Worm (Caenorhabditis elegans) whole organism, late embryonic: Measurements from ENCODE around the gene H40L08.1.
A peak's percentile ranks its signal among the peaks of the same experiment; 100 is the strongest.

Experiments used
- K02D7.2 ChIP-seq: sonication (generic microtip); optimal IDR thresholded peaks from 2 replicates; lab custom pipeline; 2017; ENCODE audit warnings: mild to moderate bottlenecking, missing genetic modification characterization, missing compliant biosample characterization
- T23F11.4 ChIP-seq: fragments of 200-800 bp; sonication (Bioruptor generic); optimal IDR thresholded peaks from 2 replicates; lab custom pipeline; 2018; ENCODE audit warnings: mild to moderate bottlenecking, missing genetic modification characterization, missing compliant biosample characterization
- ahr-1 ChIP-seq: sonication (generic microtip); optimal IDR thresholded peaks from 2 replicates; lab custom pipeline; 2016; ENCODE audit warnings: missing genetic modification characterization, missing compliant biosample characterization
- ceh-18 ChIP-seq: sonication (generic microtip); optimal IDR thresholded peaks from 2 replicates; lab custom pipeline; 2016; ENCODE audit warnings: missing genetic modification characterization, missing compliant biosample characterization
- ceh-19 ChIP-seq: fragments of 200-800 bp; sonication (Bioruptor generic); optimal IDR thresholded peaks from 2 replicates; lab custom pipeline; 2018; ENCODE audit warnings: mild to moderate bottlenecking, missing genetic modification characterization, missing compliant biosample characterization
- ceh-31 ChIP-seq: sonication (generic microtip); optimal IDR thresholded peaks from 2 replicates; lab custom pipeline; 2016; ENCODE audit warnings: missing genetic modification characterization, missing compliant biosample characterization
- ceh-45 ChIP-seq: fragments of 200-800 bp; sonication (Bioruptor generic); IDR thresholded peaks from 2 replicates; pipeline ENCODE4 v1.3.6; 2022; ENCODE audit warnings: missing genetic modification reagents, missing genetic modification characterization, missing compliant biosample characterization
- elt-2 ChIP-seq: sonication (generic microtip); optimal IDR thresholded peaks from 2 replicates; lab custom pipeline; 2016; ENCODE audit warnings: missing genetic modification reagents, missing genetic modification characterization, missing compliant biosample characterization
- fkh-6 ChIP-seq: sonication (generic microtip); optimal IDR thresholded peaks from 2 replicates; lab custom pipeline; 2016; ENCODE audit warnings: missing genetic modification characterization, missing compliant biosample characterization
- gmeb-2 ChIP-seq: sonication (generic microtip); optimal IDR thresholded peaks from 2 replicates; lab custom pipeline; 2016; ENCODE audit warnings: missing genetic modification characterization, inconsistent platforms, missing compliant biosample characterization
- hlh-13 ChIP-seq: fragments of 200-800 bp; sonication (Bioruptor generic); optimal IDR thresholded peaks from 2 replicates; lab custom pipeline; 2018; ENCODE audit warnings: mild to moderate bottlenecking, missing genetic modification characterization, missing compliant biosample characterization
- hlh-15 ChIP-seq: sonication (generic microtip); optimal IDR thresholded peaks from 2 replicates; lab custom pipeline; 2016; ENCODE audit warnings: missing genetic modification characterization, missing compliant biosample characterization
- hlh-6 ChIP-seq: sonication (generic microtip); optimal IDR thresholded peaks from 2 replicates; lab custom pipeline; 2016; ENCODE audit warnings: missing genotype, missing genetic modification characterization, missing compliant biosample characterization
- lin-11 ChIP-seq: fragments of 200-800 bp; sonication (Bioruptor generic); optimal IDR thresholded peaks from 2 replicates; lab custom pipeline; 2018; ENCODE audit warnings: mild to moderate bottlenecking, missing genetic modification characterization, missing compliant biosample characterization
- madf-2 ChIP-seq: sonication (generic microtip); optimal IDR thresholded peaks from 2 replicates; lab custom pipeline; 2017; ENCODE audit warnings: missing genetic modification characterization, missing compliant biosample characterization
- nfya-1 ChIP-seq: sonication (generic microtip); optimal IDR thresholded peaks from 2 replicates; lab custom pipeline; 2017; ENCODE audit warnings: missing genetic modification characterization, mild to moderate bottlenecking, missing compliant biosample characterization, antibody characterized with exemption, moderate library complexity
- nhr-232 ChIP-seq: sonication (generic microtip); optimal IDR thresholded peaks from 2 replicates; lab custom pipeline; 2016; ENCODE audit warnings: missing genetic modification characterization, missing compliant biosample characterization
- npax-4 ChIP-seq: sonication (generic microtip); optimal IDR thresholded peaks from 2 replicates; lab custom pipeline; 2016; ENCODE audit warnings: missing genetic modification characterization, missing compliant biosample characterization
- pha-4 ChIP-seq: fragments of 150-350 bp; optimal IDR thresholded peaks from 2 replicates; lab custom pipeline; 2018; ENCODE audit warnings: missing biosample characterization, missing genetic modification reagents, missing genetic modification characterization
- pqm-1 ChIP-seq: sonication (generic microtip); optimal IDR thresholded peaks from 2 replicates; lab custom pipeline; 2016; ENCODE audit warnings: missing genetic modification characterization, missing compliant biosample characterization
- pros-1 ChIP-seq: fragments of 150-350 bp; optimal IDR thresholded peaks from 2 replicates; lab custom pipeline; 2014; ENCODE audit warnings: missing biosample characterization, missing genetic modification reagents, missing genetic modification characterization
- rnt-1 ChIP-seq: sonication (generic microtip); optimal IDR thresholded peaks from 2 replicates; lab custom pipeline; 2016; ENCODE audit warnings: missing genetic modification characterization, missing compliant biosample characterization
- sox-2 ChIP-seq: fragments of 200-800 bp; sonication (Bioruptor generic); IDR thresholded peaks from 2 replicates; pipeline ENCODE4 v1.3.6; 2022; ENCODE audit warnings: missing genetic modification reagents, missing genetic modification characterization, missing compliant biosample characterization
- tbx-7 ChIP-seq: sonication (generic microtip); optimal IDR thresholded peaks from 2 replicates; lab custom pipeline; 2016; ENCODE audit warnings: missing genotype, missing genetic modification characterization, missing compliant biosample characterization
- unc-3 ChIP-seq, 2 experiments: fragments of 200-800 bp in 1 of 2; sonication (Bioruptor generic) in 1 of 2; sonication (generic microtip) in 1 of 2; conservative IDR thresholded peaks in 1 of 2; optimal IDR thresholded peaks in 1 of 2; 2 replicates each; pipeline versions ENCODE4 v1.3.6 to Lab custom; 2016 to 2022; ENCODE audit warnings: missing compliant biosample characterization in 2 of 2, missing genetic modification characterization in 2 of 2, missing genetic modification reagents in 1 of 2
- unc-42 ChIP-seq: sonication (generic microtip); optimal IDR thresholded peaks from 2 replicates; lab custom pipeline; 2016; ENCODE audit warnings: missing genotype, missing genetic modification characterization, missing compliant biosample characterization
- unc-55 ChIP-seq: sonication (generic microtip); optimal IDR thresholded peaks from 2 replicates; lab custom pipeline; 2017; ENCODE audit warnings: missing biosample characterization, missing genetic modification reagents, missing genetic modification characterization
- unc-86 ChIP-seq: sonication (generic microtip); optimal IDR thresholded peaks from 2 replicates; lab custom pipeline; 2016; ENCODE audit warnings: missing genetic modification characterization, missing compliant biosample characterization
- ztf-16 ChIP-seq: sonication (generic microtip); optimal IDR thresholded peaks from 2 replicates; lab custom pipeline; 2017; ENCODE audit warnings: missing genetic modification characterization, missing compliant biosample characterization

Gene H40L08.1

DNA sequence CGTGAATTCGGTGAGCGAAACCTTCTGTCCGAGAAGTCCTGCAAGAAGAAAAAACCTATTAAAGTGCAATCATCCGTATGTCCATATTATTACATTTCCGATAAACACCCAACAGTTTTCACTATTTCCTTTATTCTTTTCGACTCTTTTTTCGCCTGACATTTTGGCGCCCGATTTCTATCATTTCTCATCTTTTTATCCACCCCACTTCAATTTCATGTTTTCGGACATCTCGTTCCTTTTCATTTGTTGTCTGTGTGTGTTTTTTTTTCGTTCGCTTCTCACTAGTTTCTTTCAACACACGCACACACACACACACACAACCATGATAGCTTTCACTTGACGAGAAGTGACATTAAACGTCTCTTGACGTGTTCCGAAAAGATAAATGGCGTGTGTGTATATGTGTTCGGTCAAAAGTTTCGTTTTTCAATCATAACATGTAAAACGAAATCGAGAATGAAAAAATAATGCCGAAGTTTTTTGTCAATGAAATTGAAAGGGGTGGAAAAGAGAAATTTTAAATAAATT lies 21.1 kb upstream of the H40L08.1 start:
- TF ChIP-seq nhr-232 (tag; lab: Kevin White, UChicago) (no peak), npax-4 (no peak)

DNA sequence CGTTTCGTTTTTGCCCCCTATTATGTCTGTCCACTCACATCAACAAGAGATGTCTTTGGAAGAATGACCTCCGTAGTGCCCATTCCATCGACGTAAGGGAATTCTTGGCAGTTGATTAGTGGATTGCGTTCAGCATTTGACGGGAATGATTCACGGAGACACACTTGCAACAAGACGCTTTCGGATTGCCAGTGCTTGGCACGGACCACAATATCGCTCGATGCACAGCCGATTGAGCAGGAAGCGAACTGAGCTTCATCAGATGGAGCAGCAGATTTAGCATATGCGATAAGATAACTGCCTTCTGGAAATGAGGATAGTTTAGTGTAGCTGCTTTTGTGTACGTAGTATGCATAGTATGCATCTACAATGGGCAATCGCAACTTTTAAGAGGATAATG lies 19.6 kb upstream of the H40L08.1 start:
- no peak for TF ChIP-seq hlh-13 (GFP tag; lab: Kevin White, UChicago)
- no peak for TF ChIP-seq pros-1

DNA sequence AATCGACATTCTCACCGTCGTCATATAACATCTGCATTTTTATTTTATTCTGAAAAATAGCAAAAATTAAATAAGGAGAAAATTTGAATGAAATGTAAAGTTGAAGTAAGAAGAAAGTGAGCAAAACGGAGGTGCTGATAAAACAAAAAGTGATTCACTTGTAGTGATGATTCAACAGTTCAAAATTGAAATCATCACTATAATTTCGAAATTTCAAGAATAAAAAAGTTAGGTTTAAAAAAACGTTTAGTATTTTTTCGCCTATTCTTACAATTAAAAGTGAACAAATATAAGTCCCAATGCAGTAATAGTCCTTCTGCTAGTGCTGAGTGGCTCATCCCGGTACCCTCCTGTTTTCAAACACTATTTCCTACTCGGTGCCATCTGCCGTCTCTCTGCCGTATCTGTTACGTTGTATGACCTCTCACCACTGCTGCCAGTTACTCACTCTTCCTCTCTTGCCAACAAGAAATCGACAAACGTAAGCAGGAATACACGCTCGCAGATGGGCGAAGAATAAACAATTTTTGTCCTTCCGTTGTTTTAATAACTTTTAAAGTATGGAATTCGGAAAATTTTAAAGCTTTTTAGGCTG lies 16.6 kb upstream of the H40L08.1 start, which contains the start of gene dhhc-1:
Gene dhhc-1 (minus strand): TSS at position 51 of the 595 bp plus-strand sequence.
- TF ChIP-seq unc-55 (GFP tag; lab: Kevin White, UChicago): peak; percentile 40
- TF ChIP-seq unc-42 (tag; lab: Kevin White, UChicago): peak; percentile 4
- TF ChIP-seq nfya-1 (tag; lab: Kevin White, UChicago): peak; percentile 59
- TF ChIP-seq K02D7.2 (tag; lab: Kevin White, UChicago): no peak
- TF ChIP-seq ceh-18: peak; percentile 26
- no peak for TF ChIP-seq nhr-232 (tag; lab: Kevin White, UChicago)
- peak; percentile 56 for TF ChIP-seq ceh-31
- TF ChIP-seq pqm-1 (tag; lab: Kevin White, UChicago): no peak

DNA sequence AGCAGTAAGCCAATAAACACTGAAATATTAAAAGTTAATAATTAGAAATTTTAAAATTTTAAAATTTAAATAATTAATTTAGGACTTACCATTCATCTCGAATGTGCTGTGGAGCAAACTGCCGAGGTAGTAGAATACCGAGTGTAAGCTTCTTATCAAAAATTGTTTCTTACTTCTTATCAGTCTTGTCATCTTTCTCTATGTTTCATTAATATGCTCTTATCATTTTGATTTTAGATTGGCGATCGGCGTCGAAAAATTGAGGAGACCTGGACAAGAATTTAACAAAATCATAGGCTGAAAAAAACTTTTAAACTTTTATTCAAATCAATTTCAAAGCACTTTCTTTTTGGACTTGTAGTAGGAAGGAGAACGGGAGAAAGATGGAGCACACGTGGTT lies 13.9 kb upstream of the H40L08.1 start, which contains the start of gene F09B12.3:
Gene F09B12.3 (minus strand): TSS at position 192 of the 400 bp plus-strand sequence.
- TF ChIP-seq ceh-18: no peak
- no peak for TF ChIP-seq unc-86 (tag; lab: Kevin White, UChicago)
- no peak for TF ChIP-seq ceh-45 (GFP tag; lab: Robert Waterston, UW)
- peak; percentile 73 for TF ChIP-seq elt-2 (tag; lab: Kevin White, UChicago)

DNA sequence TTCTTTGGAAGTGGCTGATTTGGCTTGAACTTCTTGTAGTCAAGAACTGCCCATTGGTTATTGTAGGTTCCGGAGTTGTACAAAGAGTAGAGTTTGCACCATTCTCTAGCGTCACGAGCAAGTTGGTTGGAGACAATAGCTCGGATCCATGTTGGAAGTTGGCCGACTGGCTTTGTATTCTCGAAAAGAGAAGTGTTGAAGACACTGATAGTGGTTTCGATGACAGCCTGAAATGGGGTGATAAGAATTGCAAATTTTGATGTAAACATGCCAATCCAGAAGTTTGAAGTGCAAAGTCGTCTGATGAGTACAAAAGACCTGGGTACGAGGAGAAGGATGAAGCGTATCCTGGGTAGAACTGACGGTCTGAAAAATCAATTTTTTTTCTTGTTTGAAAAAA lies 12.4 kb upstream of the H40L08.1 start:
- no peak for TF ChIP-seq ceh-45 (GFP tag; lab: Robert Waterston, UW)

DNA sequence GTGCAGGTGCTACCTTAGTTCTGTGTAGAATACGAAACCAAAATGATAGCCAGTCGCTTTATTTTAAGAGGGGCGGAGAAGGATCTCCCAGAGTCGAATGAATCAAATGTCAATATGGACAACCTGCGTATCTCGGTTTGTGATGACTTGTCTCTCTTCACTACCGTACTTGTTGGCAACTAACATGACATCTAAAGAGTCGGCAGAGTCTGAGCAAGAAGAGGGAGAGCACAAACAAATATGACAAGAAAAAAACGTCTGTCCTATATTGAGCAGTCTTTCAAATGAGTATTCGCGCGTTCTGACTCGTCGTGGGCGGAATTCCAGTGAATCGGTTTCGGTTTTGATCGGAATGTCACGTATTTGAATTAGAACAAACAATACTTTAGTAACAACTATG lies 11.1 kb upstream of the H40L08.1 start, which contains the start of gene F09B12.7:
Gene F09B12.7 (minus strand): TSS at position 101 of the 400 bp plus-strand sequence.
- TF ChIP-seq ceh-45 (GFP tag; lab: Robert Waterston, UW) (no peak), elt-2 (tag; lab: Kevin White, UChicago) (no peak), pha-4 (tag; lab: Kevin White, UChicago) (no peak), nhr-232 (tag; lab: Kevin White, UChicago) (no peak), T23F11.4 (GFP tag; lab: Kevin White, UChicago) (no peak), gmeb-2 (tag; lab: Kevin White, UChicago) (no peak), lin-11 (tag; lab: Kevin White, UChicago) (no peak), rnt-1 (tag; lab: Kevin White, UChicago) (no peak), unc-3 (GFP tag; conservative IDR thresholded peaks at IDR 0.05; lab: Robert Waterston, UW) (no peak), unc-3 (tag; optimal IDR thresholded peaks at IDR 0.05; lab: Kevin White, UChicago) (no peak), tbx-7 (tag; lab: Kevin White, UChicago) (no peak), hlh-15 (tag; lab: Kevin White, UChicago) (no peak), ceh-19 (GFP tag; lab: Kevin White, UChicago) (no peak), sox-2 (GFP tag; lab: Robert Waterston, UW) (no peak), unc-86 (tag; lab: Kevin White, UChicago) (no peak), madf-2 (tag; lab: Kevin White, UChicago) (no peak), ahr-1 (tag; lab: Kevin White, UChicago) (no peak), ztf-16 (no peak), fkh-6 (tag; lab: Kevin White, UChicago) (no peak), hlh-6 (tag; lab: Kevin White, UChicago) (no peak)
- TF ChIP-seq, all 69 proteins: peak for 0
